Worm (Caenorhabditis elegans) whole organism, young adult: ENCODE measurements around the gene timp-1.
A peak's percentile ranks its signal among the peaks of the same experiment; 100 is the strongest.

Source experiments
- B0019.2 ChIP-seq: fragments of 200-800 bp; sonication (Bioruptor generic); conservative IDR thresholded peaks from 2 replicates; pipeline ENCODE4 v1.3.6; 2022; ENCODE audit warnings: missing genetic modification reagents, missing genetic modification characterization, missing compliant biosample characterization
- B0261.1 ChIP-seq: sonication (generic microtip); optimal IDR thresholded peaks from 2 replicates; lab custom pipeline; 2016; ENCODE audit warnings: mild to moderate bottlenecking, missing genetic modification characterization, moderate library complexity, missing compliant biosample characterization
- D2030.7 ChIP-seq: fragments of 200-800 bp; sonication (Bioruptor generic); IDR thresholded peaks from 2 replicates; pipeline ENCODE4 v1.3.6; 2022; ENCODE audit warnings: missing genetic modification reagents, missing genetic modification characterization, missing compliant biosample characterization
- F23B12.7 ChIP-seq: sonication (generic microtip); optimal IDR thresholded peaks from 2 replicates; lab custom pipeline; 2017; ENCODE audit warnings: missing genetic modification characterization, mild to moderate bottlenecking, missing compliant biosample characterization, antibody characterized with exemption, moderate library complexity; ENCODE audit not compliant: insufficient read depth
- F33H1.4 ChIP-seq: fragments of 200-800 bp; sonication (Bioruptor generic); IDR thresholded peaks from 2 replicates; pipeline ENCODE4 v1.3.6; 2022; ENCODE audit warnings: missing genetic modification reagents, missing genetic modification characterization, missing compliant biosample characterization
- F52B5.7 ChIP-seq: sonication (generic microtip); optimal IDR thresholded peaks from 2 replicates; lab custom pipeline; 2016; ENCODE audit warnings: mild to moderate bottlenecking, missing genetic modification characterization, missing compliant biosample characterization
- T07F8.4 ChIP-seq: sonication (generic microtip); optimal IDR thresholded peaks from 2 replicates; lab custom pipeline; 2016; ENCODE audit warnings: mild to moderate bottlenecking, missing genetic modification characterization, moderate library complexity, missing compliant biosample characterization
- Y56A3A.18 ChIP-seq: fragments of 200-800 bp; sonication (Bioruptor generic); IDR thresholded peaks from 2 replicates; pipeline ENCODE4 v1.3.6; 2022; ENCODE audit warnings: missing genetic modification reagents, missing genetic modification characterization, missing compliant biosample characterization
- attf-6 ChIP-seq: fragments of 200-800 bp; sonication (Bioruptor generic); IDR thresholded peaks from 2 replicates; pipeline ENCODE4 v1.3.6; 2022; ENCODE audit warnings: missing genetic modification reagents, missing genetic modification characterization, missing compliant biosample characterization
- ceh-100 ChIP-seq: fragments of 200-800 bp; sonication (Bioruptor generic); IDR thresholded peaks from 2 replicates; pipeline ENCODE4 v1.3.6; 2022; ENCODE audit warnings: missing genetic modification reagents, missing genetic modification characterization, missing compliant biosample characterization
- ceh-27 ChIP-seq: fragments of 200-800 bp; sonication (Bioruptor generic); optimal IDR thresholded peaks from 2 replicates; lab custom pipeline; 2018; ENCODE audit warnings: mild to moderate bottlenecking, missing genetic modification characterization, moderate library complexity, missing compliant biosample characterization
- ceh-40 ChIP-seq: fragments of 200-800 bp; sonication (Bioruptor generic); IDR thresholded peaks from 2 replicates; pipeline ENCODE4 v1.3.6; 2022; ENCODE audit warnings: missing genetic modification characterization, missing compliant biosample characterization
- ceh-91 ChIP-seq: fragments of 200-800 bp; sonication (Bioruptor generic); IDR thresholded peaks from 2 replicates; pipeline ENCODE4 v1.3.6; 2022; ENCODE audit warnings: missing genetic modification reagents, missing genetic modification characterization, missing compliant biosample characterization
- die-1 ChIP-seq: sonication (generic microtip); optimal IDR thresholded peaks from 2 replicates; lab custom pipeline; 2016; ENCODE audit warnings: missing genotype, mild to moderate bottlenecking, missing genetic modification characterization, missing compliant biosample characterization
- efl-1 ChIP-seq: fragments of 150-350 bp; optimal IDR thresholded peaks from 2 replicates; lab custom pipeline; 2014; ENCODE audit warnings: missing biosample characterization, missing genetic modification reagents, missing genetic modification characterization
- egrh-3 ChIP-seq: fragments of 200-800 bp; sonication (Bioruptor generic); IDR thresholded peaks from 2 replicates; pipeline ENCODE4 v1.3.6; 2022; ENCODE audit warnings: missing genetic modification reagents, missing genetic modification characterization, missing compliant biosample characterization
- fkh-3 ChIP-seq: sonication (generic microtip); optimal IDR thresholded peaks from 2 replicates; lab custom pipeline; 2016; ENCODE audit warnings: mild to moderate bottlenecking, missing genetic modification characterization, missing compliant biosample characterization
- him-1 ChIP-seq: sonication (generic microtip); optimal IDR thresholded peaks from 2 replicates; lab custom pipeline; 2016; ENCODE audit warnings: missing genotype, missing genetic modification reagents, missing genetic modification characterization, missing compliant biosample characterization
- hmg-1.2 ChIP-seq: fragments of 200-800 bp; sonication (Bioruptor generic); IDR thresholded peaks from 2 replicates; pipeline ENCODE4 v1.3.6; 2022; ENCODE audit warnings: missing genetic modification reagents, missing genetic modification characterization, missing compliant biosample characterization
- lag-1 ChIP-seq: fragments of 200-800 bp; sonication (Bioruptor generic); IDR thresholded peaks from 2 replicates; pipeline ENCODE4 v1.3.6; 2022; ENCODE audit warnings: missing genetic modification reagents, missing genetic modification characterization, missing compliant biosample characterization
- lin-26 ChIP-seq: fragments of 200-800 bp; sonication (Bioruptor generic); IDR thresholded peaks from 2 replicates; pipeline ENCODE4 v1.3.6; 2022; ENCODE audit warnings: missing genetic modification reagents, missing genetic modification characterization, missing compliant biosample characterization
- lin-35 ChIP-seq, 3 experiments: fragments of 150-350 bp in 2 of 3; sonication (generic microtip) in 1 of 3; optimal IDR thresholded peaks; 2 replicates each; lab custom pipeline; 2014 to 2018; ENCODE audit warnings: missing biosample characterization in 3 of 3, missing genetic modification characterization in 3 of 3, missing genetic modification reagents in 3 of 3
- lsl-1 ChIP-seq: fragments of 200-800 bp; sonication (Bioruptor generic); optimal IDR thresholded peaks from 2 replicates; lab custom pipeline; 2018; ENCODE audit warnings: mild to moderate bottlenecking, missing genetic modification characterization, moderate library complexity, missing compliant biosample characterization
- lsy-27 ChIP-seq: sonication (generic microtip); optimal IDR thresholded peaks from 2 replicates; lab custom pipeline; 2017; ENCODE audit warnings: missing genetic modification characterization, mild to moderate bottlenecking, missing compliant biosample characterization, antibody characterized with exemption, missing genotype, borderline replicate concordance; ENCODE audit not compliant: insufficient read depth
- mes-4 ChIP-seq: sonication (generic microtip); optimal IDR thresholded peaks from 2 replicates; lab custom pipeline; 2016; ENCODE audit warnings: missing genotype, missing genetic modification characterization, missing compliant biosample characterization
- nfyb-1 ChIP-seq: fragments of 200-800 bp; sonication (Bioruptor generic); IDR thresholded peaks from 2 replicates; pipeline ENCODE4 v1.3.6; 2022; ENCODE audit warnings: missing genetic modification reagents, missing genetic modification characterization, missing compliant biosample characterization
- nhr-120 ChIP-seq: fragments of 200-800 bp; sonication (Bioruptor generic); IDR thresholded peaks from 2 replicates; pipeline ENCODE4 v1.3.6; 2022; ENCODE audit warnings: missing genetic modification characterization, missing compliant biosample characterization
- nhr-80 ChIP-seq: sonication (generic microtip); optimal IDR thresholded peaks from 2 replicates; lab custom pipeline; 2016; ENCODE audit warnings: missing genetic modification characterization, missing compliant biosample characterization
- nhr-90 ChIP-seq: sonication (generic microtip); optimal IDR thresholded peaks from 2 replicates; lab custom pipeline; 2016; ENCODE audit warnings: missing genotype, mild to moderate bottlenecking, missing genetic modification characterization, missing compliant biosample characterization
- pbrm-1 ChIP-seq: fragments of 200-800 bp; sonication (Bioruptor generic); IDR thresholded peaks from 2 replicates; pipeline ENCODE4 v1.3.6; 2022; ENCODE audit warnings: missing genetic modification reagents, missing genetic modification characterization, missing compliant biosample characterization
- rcor-1 ChIP-seq: fragments of 200-800 bp; sonication (Bioruptor generic); IDR thresholded peaks from 2 replicates; pipeline ENCODE4 v1.3.6; 2022; ENCODE audit warnings: missing genetic modification reagents, missing genetic modification characterization, missing compliant biosample characterization
- rpc-1 ChIP-seq, 2 experiments: fragments of 150-350 bp in 1 of 2; sonication (generic microtip) in 1 of 2; optimal IDR thresholded peaks; 2 replicates each; lab custom pipeline; 2014 to 2018; ENCODE audit warnings: missing biosample characterization in 1 of 2, missing genetic modification characterization in 1 of 2, missing genetic modification reagents in 1 of 2, missing genotype in 1 of 2
- sdz-38 ChIP-seq: sonication (generic microtip); optimal IDR thresholded peaks from 2 replicates; lab custom pipeline; 2016; ENCODE audit warnings: missing genotype, missing genetic modification characterization, missing compliant biosample characterization
- snpc-1.1 ChIP-seq: sonication (generic microtip); optimal IDR thresholded peaks from 2 replicates; lab custom pipeline; 2017; ENCODE audit warnings: missing genetic modification characterization, mild to moderate bottlenecking, missing compliant biosample characterization, antibody characterized with exemption, moderate library complexity, missing genotype, missing genetic modification reagents; ENCODE audit not compliant: insufficient read depth
- snpc-3.4 ChIP-seq: sonication (generic microtip); optimal IDR thresholded peaks from 2 replicates; lab custom pipeline; 2017; ENCODE audit warnings: missing genetic modification characterization, mild to moderate bottlenecking, missing compliant biosample characterization, antibody characterized with exemption, moderate library complexity, missing genotype, missing genetic modification reagents
- snpc-4 ChIP-seq, 5 experiments: fragments of 150-350 bp in 1 of 5; sonication (generic microtip) in 4 of 5; optimal IDR thresholded peaks; 2 replicates each; lab custom pipeline; 2014 to 2018; ENCODE audit warnings: missing genetic modification characterization in 5 of 5, missing biosample characterization in 3 of 5, antibody characterized with exemption in 2 of 5, mild to moderate bottlenecking in 2 of 5, missing compliant biosample characterization in 2 of 5, missing genotype in 2 of 5, moderate library complexity in 2 of 5, missing genetic modification reagents in 1 of 5
- sptf-2 ChIP-seq: fragments of 200-800 bp; sonication (Bioruptor generic); optimal IDR thresholded peaks from 2 replicates; lab custom pipeline; 2018; ENCODE audit warnings: mild to moderate bottlenecking, missing genetic modification characterization, missing compliant biosample characterization
- tbp1 ChIP-seq: fragments of 200-800 bp; sonication (Bioruptor generic); optimal IDR thresholded peaks from 2 replicates; lab custom pipeline; 2018; ENCODE audit warnings: mild to moderate bottlenecking, missing genetic modification characterization, missing compliant biosample characterization
- tbx-9 ChIP-seq: sonication (generic microtip); optimal IDR thresholded peaks from 2 replicates; lab custom pipeline; 2016; ENCODE audit warnings: borderline replicate concordance, missing genetic modification characterization, inconsistent platforms, missing compliant biosample characterization
- zfh-2 ChIP-seq: fragments of 200-800 bp; sonication (Bioruptor generic); conservative IDR thresholded peaks from 2 replicates; pipeline ENCODE4 v1.3.6; 2022; ENCODE audit warnings: missing genetic modification reagents, missing genetic modification characterization, missing compliant biosample characterization
- ztf-18 ChIP-seq: sonication (generic microtip); optimal IDR thresholded peaks from 2 replicates; lab custom pipeline; 2016; ENCODE audit warnings: missing genotype, mild to moderate bottlenecking, missing genetic modification characterization, missing compliant biosample characterization
- ztf-25 ChIP-seq: fragments of 200-800 bp; sonication (Bioruptor generic); IDR thresholded peaks from 2 replicates; pipeline ENCODE4 v1.3.6; 2022; ENCODE audit warnings: missing genetic modification reagents, missing genetic modification characterization, missing compliant biosample characterization
- ztf-28 ChIP-seq: fragments of 200-800 bp; sonication (Bioruptor generic); IDR thresholded peaks from 2 replicates; pipeline ENCODE4 v1.3.6; 2022; ENCODE audit warnings: missing genetic modification reagents, missing genetic modification characterization, missing compliant biosample characterization
- ztf-6 ChIP-seq: fragments of 200-800 bp; sonication (Bioruptor generic); IDR thresholded peaks from 2 replicates; pipeline ENCODE4 v1.3.6; 2022; ENCODE audit warnings: missing genetic modification reagents, missing genetic modification characterization, missing compliant biosample characterization

Gene timp-1

DNA sequence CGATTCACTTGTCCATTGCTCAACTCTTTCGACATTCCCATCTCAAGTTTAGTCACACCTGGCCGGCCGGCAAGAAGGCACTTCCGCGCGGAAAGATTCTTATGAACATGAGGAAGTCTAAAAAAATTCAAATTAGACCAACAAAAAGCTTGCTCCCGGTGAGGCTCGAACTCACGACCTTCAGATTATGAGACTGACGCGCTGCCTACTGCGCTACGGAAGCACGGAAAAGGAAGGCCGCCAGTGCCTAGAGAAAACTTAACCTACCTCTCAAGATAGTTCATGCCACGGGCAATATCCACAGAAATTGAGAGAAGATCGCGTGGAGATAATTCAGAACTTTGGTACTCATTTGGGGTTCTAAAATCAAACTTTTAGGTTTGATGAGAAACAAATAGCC is 23.0 kb downstream of the timp-1 start (continued):
- TF ChIP-seq attf-6 (GFP tag; lab: Robert Waterston, UW) (peak; percentile 59; the same call in 1 of the 2 replicates), efl-1 (no peak), lag-1 (no peak), tbp1 (GFP tag; lab: Kevin White, UChicago) (peak; percentile 91), ceh-91 (GFP tag; lab: Robert Waterston, UW) (no peak), snpc-4 (GFP tag; optimal IDR thresholded peaks at IDR 0.05; lab: Kevin White, UChicago) (peak; percentile 41), snpc-4 (tag; optimal IDR thresholded peaks at IDR 0.05; lab: Kevin White, UChicago) (peak; percentile 68 to 92 (median 80)), ceh-100 (peak; percentile 12; the same call in 1 of the 2 replicates), lin-26 (GFP tag; lab: Robert Waterston, UW) (peak; percentile 74), ceh-40 (0 out of 2 replicates have a peak, but pooled peaks have one; percentile 41), B0261.1 (peak; percentile 69), sptf-2 (no peak), mes-4 (tag; lab: Kevin White, UChicago) (peak; percentile 23), ztf-25 (0 out of 2 replicates have a peak, but pooled peaks have one; percentile 46)

DNA sequence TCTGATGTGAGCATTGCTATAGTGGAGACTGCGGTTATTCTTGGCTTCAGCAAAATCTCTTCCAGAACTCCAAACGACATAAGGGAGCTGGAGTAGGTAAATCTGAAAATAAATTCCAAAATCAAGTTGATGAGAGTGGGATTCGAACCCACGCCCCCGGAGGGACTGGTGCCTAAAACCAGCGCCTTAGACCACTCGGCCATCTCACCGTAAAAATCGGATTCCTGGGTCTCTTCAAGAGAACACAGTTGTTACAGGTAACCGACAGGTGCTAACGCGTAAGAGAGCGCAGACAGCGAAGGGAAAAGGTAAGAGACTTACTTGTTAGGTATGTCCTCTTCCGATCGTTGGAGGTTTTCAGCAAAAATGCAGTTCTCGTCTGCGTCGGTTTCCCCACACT is 28.3 kb downstream of the timp-1 start:
- TF ChIP-seq fkh-3 (tag; lab: Kevin White, UChicago) (no peak), him-1 (tag; lab: Kevin White, UChicago) (peak; percentile 76), tbx-9 (tag; lab: Kevin White, UChicago) (no peak), sdz-38 (tag; lab: Kevin White, UChicago) (no peak), F23B12.7 (tag; lab: Kevin White, UChicago) (peak; percentile 60), snpc-4 (GFP tag; optimal IDR thresholded peaks at IDR 0.05; lab: Kevin White, UChicago) (peak; percentile 61), snpc-4 (tag; optimal IDR thresholded peaks at IDR 0.05; lab: Kevin White, UChicago) (peak in 3 of 4 experiments; percentile 73 to 91 (median 76)), B0019.2 (GFP tag; lab: Robert Waterston, UW) (no peak), nhr-90 (peak; percentile 66), snpc-1.1 (tag; lab: Kevin White, UChicago) (peak; percentile 14), lsl-1 (GFP tag; lab: Kevin White, UChicago) (peak; percentile 26), rcor-1 (peak; percentile 38; the same call in 1 of the 2 replicates), die-1 (tag; lab: Kevin White, UChicago) (peak; percentile 63), nhr-80 (tag; lab: Kevin White, UChicago) (peak; percentile 36), nhr-120 (GFP tag; lab: Robert Waterston, UW) (no peak), zfh-2 (GFP tag; lab: Robert Waterston, UW) (no peak), hmg-1.2 (GFP tag; lab: Robert Waterston, UW) (peak; percentile 71), F52B5.7 (tag; lab: Kevin White, UChicago) (peak; percentile 13), ztf-25 (no peak), attf-6 (GFP tag; lab: Robert Waterston, UW) (0 out of 2 replicates have a peak, but pooled peaks have one; percentile 29), lsy-27 (tag; lab: Kevin White, UChicago) (no peak), pbrm-1 (GFP tag; lab: Robert Waterston, UW) (peak; percentile 78; the same call in 1 of the 2 replicates), egrh-3 (GFP tag; lab: Robert Waterston, UW) (0 out of 2 replicates have a peak, but pooled peaks have one; percentile 31), snpc-3.4 (tag; lab: Kevin White, UChicago) (peak; percentile 34), ceh-27 (GFP tag; lab: Kevin White, UChicago) (peak; percentile 38), ztf-18 (tag; lab: Kevin White, UChicago) (peak; percentile 43), B0261.1 (peak; percentile 77), ztf-28 (GFP tag; lab: Robert Waterston, UW) (no peak), Y56A3A.18 (GFP tag; lab: Robert Waterston, UW) (0 out of 2 replicates have a peak, but pooled peaks have one; percentile 36), lin-35 (GFP tag; optimal IDR thresholded peaks at IDR 0.05; lab: Kevin White, UChicago) (no peak), F33H1.4 (GFP tag; lab: Robert Waterston, UW) (peak; percentile 18; the same call in 1 of the 2 replicates), T07F8.4 (tag; lab: Kevin White, UChicago) (peak; percentile 10), tbp1 (GFP tag; lab: Kevin White, UChicago) (peak; percentile 87), rpc-1 (optimal IDR thresholded peaks at IDR 0.05; lab: Kevin White, UChicago) (peak; percentile 67), rpc-1 (tag; optimal IDR thresholded peaks at IDR 0.05; lab: Kevin White, UChicago) (peak; percentile 74), nfyb-1 (GFP tag; lab: Robert Waterston, UW) (peak; percentile 72; the same call in 1 of the 2 replicates), D2030.7 (peak; percentile 54), ztf-6 (GFP tag; lab: Robert Waterston, UW) (no peak), ceh-100 (0 out of 2 replicates have a peak, but pooled peaks have one; percentile 42)
